Worm (Caenorhabditis elegans): ENCODE measurements around the gene Y62H9A.15.
A peak's percentile ranks its signal among the peaks of the same experiment; 100 is the strongest.

Gene Y62H9A.15

ce11 chrX:11934933-11935332 is 25.0 kb upstream of the Y62H9A.15 start (continued):
- TF ChIP-seq daf-19 (GFP tag; conservative IDR thresholded peaks at IDR 0.05) (no peak), D1046.2 (GFP tag; IDR thresholded peaks at IDR 0.05) (peak; percentile 58; the same call in 1 of the 2 replicates), spr-3 (GFP tag; optimal IDR thresholded peaks at IDR 0.05) (peak; percentile 58), tag-97 (GFP tag; IDR thresholded peaks at IDR 0.05) (no peak), lsy-2 (tag; optimal IDR thresholded peaks at IDR 0.05) (no peak), ctbp-1 (GFP tag; IDR thresholded peaks at IDR 0.05) (peak; percentile 74), nhr-10 (tag; optimal IDR thresholded peaks at IDR 0.05) (no peak), daf-16 (GFP tag; optimal IDR thresholded peaks at IDR 0.05) (peak; percentile 55 to 85), daf-16 (tag; optimal IDR thresholded peaks at IDR 0.05) (peak; percentile 78), dpl-1 (GFP tag; optimal IDR thresholded peaks at IDR 0.05) (no peak), sdz-12 (GFP tag; optimal IDR thresholded peaks at IDR 0.05) (peak; percentile 42), jun-1 (tag; optimal IDR thresholded peaks at IDR 0.05) (peak; percentile 7), ceh-62 (tag; optimal IDR thresholded peaks at IDR 0.05) (no peak), nhr-76 (tag; optimal IDR thresholded peaks at IDR 0.05) (no peak), zag-1 (tag; optimal IDR thresholded peaks at IDR 0.05) (no peak), ceh-82 (tag; optimal IDR thresholded peaks at IDR 0.05) (no peak), nhr-237 (tag; optimal IDR thresholded peaks at IDR 0.05) (no peak), hif-1 (tag; optimal IDR thresholded peaks at IDR 0.05) (peak in 1 of 2 experiments; percentile 2), lin-38 (GFP tag; IDR thresholded peaks at IDR 0.05) (peak; percentile 71), aly-2 (tag; optimal IDR thresholded peaks at IDR 0.05) (no peak), nhr-28 (tag; optimal IDR thresholded peaks at IDR 0.05) (peak; percentile 12), pqm-1 (tag; optimal IDR thresholded peaks at IDR 0.05) (no peak), T20F7.1 (GFP tag; optimal IDR thresholded peaks at IDR 0.05) (no peak), fos-1 (tag; optimal IDR thresholded peaks at IDR 0.05) (no peak), zfp-3 (GFP tag; conservative IDR thresholded peaks at IDR 0.05) (no peak), cey-2 (tag; optimal IDR thresholded peaks at IDR 0.05; ENCODE audit: borderline replicate concordance, insufficient read depth) (no peak), Y105C5A.15 (GFP tag; IDR thresholded peaks at IDR 0.05) (peak; percentile 51; the same call in 1 of the 2 replicates), php-3 (GFP tag; IDR thresholded peaks at IDR 0.05) (peak; percentile 63; the same call in 1 of the 2 replicates), unc-62 (GFP tag; optimal IDR thresholded peaks at IDR 0.05 in 1 of 2) (no peak), unc-62 (tag; optimal IDR thresholded peaks at IDR 0.05) (no peak), ZK337.2 (GFP tag; IDR thresholded peaks at IDR 0.05) (peak; percentile 43; the same call in 1 of the 2 replicates), lir-3 (tag; optimal IDR thresholded peaks at IDR 0.05) (peak; percentile 27), daf-8 (GFP tag; IDR thresholded peaks at IDR 0.05) (0 out of 2 replicates have a peak, but pooled peaks have one; percentile 60), egl-27 (tag; optimal IDR thresholded peaks at IDR 0.05) (no peak), vab-7 (GFP tag; IDR thresholded peaks at IDR 0.05) (peak; percentile 89), aha-1 (tag) (peak; percentile 94), ztf-11 (tag; optimal IDR thresholded peaks at IDR 0.05) (no peak), nhr-41 (GFP tag; IDR thresholded peaks at IDR 0.05) (0 out of 2 replicates have a peak, but pooled peaks have one; percentile 33), pha-4 (GFP tag; IDR thresholded peaks at IDR 0.05) (peak; percentile 87), pha-4 (tag; optimal IDR thresholded peaks at IDR 0.05) (no peak), attf-4 (tag; optimal IDR thresholded peaks at IDR 0.05) (no peak), ces-1 (GFP tag; optimal IDR thresholded peaks at IDR 0.05) (no peak), Y5F2A.4 (GFP tag; optimal IDR thresholded peaks at IDR 0.05) (peak; percentile 69), F10B5.3 (tag; optimal IDR thresholded peaks at IDR 0.05) (peak; percentile 61), F44E2.7 (GFP tag; IDR thresholded peaks at IDR 0.05) (peak; percentile 63; the same call in 1 of the 2 replicates), mxl-3 (GFP tag; optimal IDR thresholded peaks at IDR 0.05) (peak; percentile 11), set-16 (GFP tag; IDR thresholded peaks at IDR 0.05) (peak; percentile 55), fkh-10 (GFP tag; optimal IDR thresholded peaks at IDR 0.05) (no peak), gei-8 (GFP tag; optimal IDR thresholded peaks at IDR 0.05) (no peak), zfp-2 (tag; optimal IDR thresholded peaks at IDR 0.05) (peak; percentile 40), snpc-1.2 (GFP tag; IDR thresholded peaks at IDR 0.05) (peak; percentile 87), mes-2 (tag; optimal IDR thresholded peaks at IDR 0.05; ENCODE audit: poor library complexity, severe bottlenecking) (peak; percentile 85), zip-11 (GFP tag; IDR thresholded peaks at IDR 0.05) (no peak)
